Fruit fly (Drosophila melanogaster): Measurements from ENCODE around the gene otu.
A peak's percentile ranks its signal among the peaks of the same experiment; 100 is the strongest.

otu gene

dm6 chrX:8436656-8437284 lies 52.6 kb downstream of the otu start, which contains the start of gene CG1440 (continued):
- TF ChIP-seq tll (GFP tag; optimal IDR thresholded peaks at IDR 0.05), result no peak
- no peak for TF ChIP-seq Ravus (GFP tag; IDR thresholded peaks at IDR 0.05)
- TF ChIP-seq btn (GFP tag; optimal IDR thresholded peaks at IDR 0.05), result no peak
- TF ChIP-seq CG14965 (GFP tag; optimal IDR thresholded peaks at IDR 0.05; ENCODE audit: borderline replicate concordance), result no peak
- no peak for TF ChIP-seq cwo (GFP tag; optimal IDR thresholded peaks at IDR 0.05)
- no peak for TF ChIP-seq CG9876 (GFP tag; optimal IDR thresholded peaks at IDR 0.05)
- no peak for TF ChIP-seq ham (GFP tag; IDR thresholded peaks at IDR 0.05)
- no peak for TF ChIP-seq CG30431 (GFP tag; optimal IDR thresholded peaks at IDR 0.05)
- no peak for TF ChIP-seq gsb-n (tag; optimal IDR thresholded peaks at IDR 0.05)
- TF ChIP-seq Xrp1 (GFP tag; IDR thresholded peaks at IDR 0.05), result no peak
- TF ChIP-seq CG9609 (GFP tag; optimal IDR thresholded peaks at IDR 0.05), result no peak
- TF ChIP-seq croc (GFP tag; conservative IDR thresholded peaks at IDR 0.05), result no peak
- no peak for TF ChIP-seq ERR (GFP tag; optimal IDR thresholded peaks at IDR 0.05)
- TF ChIP-seq row (GFP tag; IDR thresholded peaks at IDR 0.05), result peak; percentile 44; the same call in 2 of the 3 replicates
- no peak for TF ChIP-seq Drgx (GFP tag; IDR thresholded peaks at IDR 0.05)
- TF ChIP-seq Xbp1 (GFP tag; optimal IDR thresholded peaks at IDR 0.05), result no peak
- no peak for TF ChIP-seq CG17612 (GFP tag; IDR thresholded peaks at IDR 0.05)
- TF ChIP-seq sens-2 (GFP tag; IDR thresholded peaks at IDR 0.05), result no peak
- no peak for TF ChIP-seq kni (GFP tag; optimal IDR thresholded peaks at IDR 0.05)
- TF ChIP-seq CG7786 (GFP tag; optimal IDR thresholded peaks at IDR 0.05), result peak; percentile 11
- TF ChIP-seq kay (GFP tag; optimal IDR thresholded peaks at IDR 0.05), result no peak
- TF ChIP-seq CG17385 (GFP tag; optimal IDR thresholded peaks at IDR 0.05), result no peak
- no peak for TF ChIP-seq Sry-β (GFP tag; optimal IDR thresholded peaks at IDR 0.05)
- no peak for TF ChIP-seq NFAT (GFP tag; IDR thresholded peaks at IDR 0.05)
- TF ChIP-seq esg (GFP tag; conservative IDR thresholded peaks at IDR 0.05), result no peak
- TF ChIP-seq CG15073 (GFP tag; optimal IDR thresholded peaks at IDR 0.05), result no peak
- no peak for TF ChIP-seq CG16779 (GFP tag; IDR thresholded peaks at IDR 0.05)
- TF ChIP-seq fd102C (GFP tag; optimal IDR thresholded peaks at IDR 0.05), result no peak
- no peak for TF ChIP-seq sug (tag; optimal IDR thresholded peaks at IDR 0.05)
- peak; percentile 64 for TF ChIP-seq CG15479 (GFP tag; optimal IDR thresholded peaks at IDR 0.05)
- TF ChIP-seq ash1 (GFP tag; optimal IDR thresholded peaks at IDR 0.05), result no peak
- TF ChIP-seq CTCF (GFP tag; optimal IDR thresholded peaks at IDR 0.05), result no peak
- no peak for TF ChIP-seq CG11504 (tag; optimal IDR thresholded peaks at IDR 0.05)
- no peak for TF ChIP-seq CG11695 (GFP tag; IDR thresholded peaks at IDR 0.05)
- TF ChIP-seq repo (GFP tag; optimal IDR thresholded peaks at IDR 0.05), result no peak
- TF ChIP-seq Ada2b (GFP tag; IDR thresholded peaks at IDR 0.05), result no peak
- TF ChIP-seq lmd (GFP tag; IDR thresholded peaks at IDR 0.05), result no peak
- no peak for TF ChIP-seq Abd-B (GFP tag; optimal IDR thresholded peaks at IDR 0.05)
- no peak for TF ChIP-seq oc (tag; optimal IDR thresholded peaks at IDR 0.05)
- TF ChIP-seq zen (tag; optimal IDR thresholded peaks at IDR 0.05), result no peak
- TF ChIP-seq ewg (GFP tag; optimal IDR thresholded peaks at IDR 0.05), result no peak
- TF ChIP-seq CG9437 (GFP tag; optimal IDR thresholded peaks at IDR 0.05), result no peak
- TF ChIP-seq CG7745 (tag; optimal IDR thresholded peaks at IDR 0.05), result no peak
- no peak for TF ChIP-seq CG11247 (GFP tag; IDR thresholded peaks at IDR 0.05)
- peak; percentile 48 for TF ChIP-seq CG6765 (GFP tag; optimal IDR thresholded peaks at IDR 0.05)
- TF ChIP-seq CG15514 (GFP tag; optimal IDR thresholded peaks at IDR 0.05), result peak; percentile 76
- no peak for TF ChIP-seq CG10209 (GFP tag; optimal IDR thresholded peaks at IDR 0.05)
- TF ChIP-seq zfh2 (GFP tag; optimal IDR thresholded peaks at IDR 0.05), result no peak
- TF ChIP-seq HLH54F (GFP tag; optimal IDR thresholded peaks at IDR 0.05), result peak; percentile 40
- no peak for TF ChIP-seq pfk (GFP tag; optimal IDR thresholded peaks at IDR 0.05)
- peak; percentile 11 for TF ChIP-seq fu2 (GFP tag; optimal IDR thresholded peaks at IDR 0.05)
- no peak for TF ChIP-seq toy (GFP tag; IDR thresholded peaks at IDR 0.05)
